Worm (Caenorhabditis elegans) whole organism, young adult: ENCODE data around the gene F56A11.4.

Experiments
- B0019.2 ChIP-seq: fragments of 200-800 bp; sonication (Bioruptor generic); conservative IDR thresholded peaks from 2 replicates; pipeline ENCODE4 v1.3.6; 2022; ENCODE audit warnings: missing genetic modification reagents, missing genetic modification characterization, missing compliant biosample characterization
- B0261.1 ChIP-seq: sonication (generic microtip); optimal IDR thresholded peaks from 2 replicates; lab custom pipeline; 2016; ENCODE audit warnings: mild to moderate bottlenecking, missing genetic modification characterization, moderate library complexity, missing compliant biosample characterization
- F10E7.11 ChIP-seq: sonication (generic microtip); optimal IDR thresholded peaks from 2 replicates; lab custom pipeline; 2017; ENCODE audit warnings: mild to moderate bottlenecking, missing genetic modification characterization, moderate library complexity, missing compliant biosample characterization
- F23B12.7 ChIP-seq: sonication (generic microtip); optimal IDR thresholded peaks from 2 replicates; lab custom pipeline; 2017; ENCODE audit warnings: missing genetic modification characterization, mild to moderate bottlenecking, missing compliant biosample characterization, antibody characterized with exemption, moderate library complexity; ENCODE audit not compliant: insufficient read depth
- F33H1.4 ChIP-seq: fragments of 200-800 bp; sonication (Bioruptor generic); IDR thresholded peaks from 2 replicates; pipeline ENCODE4 v1.3.6; 2022; ENCODE audit warnings: missing genetic modification reagents, missing genetic modification characterization, missing compliant biosample characterization
- F37B4.10 ChIP-seq: fragments of 200-800 bp; sonication (Bioruptor generic); IDR thresholded peaks from 2 replicates; pipeline ENCODE4 v1.3.6; 2022; ENCODE audit warnings: missing genetic modification characterization, missing compliant biosample characterization
- F49E8.2 ChIP-seq: sonication (generic microtip); optimal IDR thresholded peaks from 3 replicates; lab custom pipeline; 2017; ENCODE audit warnings: missing genetic modification characterization, mild to moderate bottlenecking, missing compliant biosample characterization, antibody characterized with exemption, moderate library complexity; ENCODE audit not compliant: insufficient read depth
- F55B11.4 ChIP-seq: sonication (generic microtip); optimal IDR thresholded peaks from 2 replicates; lab custom pipeline; 2016; ENCODE audit warnings: missing compliant biosample characterization, missing genetic modification characterization, borderline replicate concordance; ENCODE audit not compliant: insufficient read depth
- F57A8.1 ChIP-seq: fragments of 200-800 bp; sonication (Bioruptor generic); optimal IDR thresholded peaks from 2 replicates; lab custom pipeline; 2018; ENCODE audit warnings: mild to moderate bottlenecking, missing genetic modification characterization, moderate library complexity, missing compliant biosample characterization
- Y56A3A.18 ChIP-seq: fragments of 200-800 bp; sonication (Bioruptor generic); IDR thresholded peaks from 2 replicates; pipeline ENCODE4 v1.3.6; 2022; ENCODE audit warnings: missing genetic modification reagents, missing genetic modification characterization, missing compliant biosample characterization
- ZK185.1 ChIP-seq: sonication (generic microtip); optimal IDR thresholded peaks from 2 replicates; lab custom pipeline; 2016; ENCODE audit warnings: mild to moderate bottlenecking, missing genetic modification characterization, missing compliant biosample characterization; ENCODE audit not compliant: poor library complexity, severe bottlenecking
- aptf-3 ChIP-seq: fragments of 200-800 bp; sonication (Bioruptor generic); IDR thresholded peaks from 2 replicates; pipeline ENCODE4 v1.3.6; 2022; ENCODE audit warnings: missing genetic modification characterization, missing compliant biosample characterization
- atf-7 ChIP-seq: sonication (generic microtip); optimal IDR thresholded peaks from 2 replicates; lab custom pipeline; 2017; ENCODE audit warnings: mild to moderate bottlenecking, missing genetic modification characterization, missing compliant biosample characterization
- athp-1 ChIP-seq: sonication (generic microtip); optimal IDR thresholded peaks from 2 replicates; lab custom pipeline; 2017; ENCODE audit warnings: mild to moderate bottlenecking, missing genetic modification characterization, missing compliant biosample characterization
- attf-3 ChIP-seq: fragments of 200-800 bp; sonication (Bioruptor generic); conservative IDR thresholded peaks from 2 replicates; pipeline ENCODE4 v1.3.6; 2022; ENCODE audit warnings: missing genetic modification reagents, missing genetic modification characterization, missing compliant biosample characterization
- bed-1 ChIP-seq: fragments of 200-800 bp; sonication (Bioruptor generic); IDR thresholded peaks from 2 replicates; pipeline ENCODE4 v1.3.6; 2022; ENCODE audit warnings: missing genetic modification reagents, missing genetic modification characterization, missing compliant biosample characterization
- ceh-100 ChIP-seq: fragments of 200-800 bp; sonication (Bioruptor generic); IDR thresholded peaks from 2 replicates; pipeline ENCODE4 v1.3.6; 2022; ENCODE audit warnings: missing genetic modification reagents, missing genetic modification characterization, missing compliant biosample characterization
- ceh-40 ChIP-seq: fragments of 200-800 bp; sonication (Bioruptor generic); IDR thresholded peaks from 2 replicates; pipeline ENCODE4 v1.3.6; 2022; ENCODE audit warnings: missing genetic modification characterization, missing compliant biosample characterization
- ceh-91 ChIP-seq: fragments of 200-800 bp; sonication (Bioruptor generic); IDR thresholded peaks from 2 replicates; pipeline ENCODE4 v1.3.6; 2022; ENCODE audit warnings: missing genetic modification reagents, missing genetic modification characterization, missing compliant biosample characterization
- dox-1 ChIP-seq: fragments of 200-800 bp; sonication (Bioruptor generic); IDR thresholded peaks from 2 replicates; pipeline ENCODE4 v1.3.6; 2022; ENCODE audit warnings: missing genetic modification reagents, missing genetic modification characterization, missing compliant biosample characterization
- dpl-1 ChIP-seq: fragments of 150-350 bp; optimal IDR thresholded peaks from 2 replicates; lab custom pipeline; 2014; ENCODE audit warnings: missing biosample characterization, missing genetic modification reagents, missing genetic modification characterization
- efl-1 ChIP-seq: fragments of 150-350 bp; optimal IDR thresholded peaks from 2 replicates; lab custom pipeline; 2014; ENCODE audit warnings: missing biosample characterization, missing genetic modification reagents, missing genetic modification characterization
- egl-44 ChIP-seq: fragments of 200-800 bp; sonication (Bioruptor generic); IDR thresholded peaks from 2 replicates; pipeline ENCODE4 v1.3.6; 2022; ENCODE audit warnings: missing genetic modification reagents, missing genetic modification characterization, missing compliant biosample characterization
- hlh-26 ChIP-seq: fragments of 200-800 bp; sonication (Bioruptor generic); conservative IDR thresholded peaks from 2 replicates; pipeline ENCODE4 v1.3.6; 2022; ENCODE audit warnings: missing genetic modification reagents, missing genetic modification characterization, missing compliant biosample characterization
- hrde-1 ChIP-seq: sonication (generic microtip); optimal IDR thresholded peaks from 2 replicates; lab custom pipeline; 2016; ENCODE audit warnings: missing genetic modification characterization, mild to moderate bottlenecking, missing compliant biosample characterization, moderate library complexity, missing genotype, missing genetic modification reagents, borderline replicate concordance
- lag-1 ChIP-seq: fragments of 200-800 bp; sonication (Bioruptor generic); IDR thresholded peaks from 2 replicates; pipeline ENCODE4 v1.3.6; 2022; ENCODE audit warnings: missing genetic modification reagents, missing genetic modification characterization, missing compliant biosample characterization
- let-607 ChIP-seq, 2 experiments: fragments of 200-800 bp in 1 of 2; sonication (Bioruptor generic) in 1 of 2; sonication (generic microtip) in 1 of 2; optimal IDR thresholded peaks; 2 replicates each; lab custom pipeline; 2016 to 2018; ENCODE audit warnings: mild to moderate bottlenecking in 2 of 2, missing compliant biosample characterization in 2 of 2, missing genetic modification characterization in 2 of 2, moderate library complexity in 2 of 2, missing genotype in 1 of 2
- lsl-1 ChIP-seq: fragments of 200-800 bp; sonication (Bioruptor generic); optimal IDR thresholded peaks from 2 replicates; lab custom pipeline; 2018; ENCODE audit warnings: mild to moderate bottlenecking, missing genetic modification characterization, moderate library complexity, missing compliant biosample characterization
- nhr-179 ChIP-seq: sonication (generic microtip); optimal IDR thresholded peaks from 2 replicates; lab custom pipeline; 2016; ENCODE audit warnings: mild to moderate bottlenecking, missing genetic modification characterization, missing compliant biosample characterization
- nhr-80 ChIP-seq: sonication (generic microtip); optimal IDR thresholded peaks from 2 replicates; lab custom pipeline; 2016; ENCODE audit warnings: missing genetic modification characterization, missing compliant biosample characterization
- nhr-90 ChIP-seq: sonication (generic microtip); optimal IDR thresholded peaks from 2 replicates; lab custom pipeline; 2016; ENCODE audit warnings: missing genotype, mild to moderate bottlenecking, missing genetic modification characterization, missing compliant biosample characterization
- rcor-1 ChIP-seq: fragments of 200-800 bp; sonication (Bioruptor generic); IDR thresholded peaks from 2 replicates; pipeline ENCODE4 v1.3.6; 2022; ENCODE audit warnings: missing genetic modification reagents, missing genetic modification characterization, missing compliant biosample characterization
- sea-2 ChIP-seq: fragments of 200-800 bp; sonication (Bioruptor generic); IDR thresholded peaks from 2 replicates; pipeline ENCODE4 v1.3.6; 2022; ENCODE audit warnings: missing genetic modification characterization, missing compliant biosample characterization
- snpc-1.3 ChIP-seq: sonication (generic microtip); optimal IDR thresholded peaks from 2 replicates; lab custom pipeline; 2017; ENCODE audit warnings: missing genetic modification characterization, mild to moderate bottlenecking, missing compliant biosample characterization, antibody characterized with exemption, moderate library complexity, missing genotype, missing genetic modification reagents; ENCODE audit not compliant: insufficient read depth
- tlf-1 ChIP-seq: fragments of 200-800 bp; sonication (Bioruptor generic); optimal IDR thresholded peaks from 2 replicates; lab custom pipeline; 2018; ENCODE audit warnings: mild to moderate bottlenecking, missing genetic modification characterization, missing compliant biosample characterization
- unc-130 ChIP-seq: sonication (generic microtip); optimal IDR thresholded peaks from 2 replicates; lab custom pipeline; 2016; ENCODE audit warnings: missing genetic modification reagents, missing genetic modification characterization, missing compliant biosample characterization
- zim-3 ChIP-seq: sonication (generic microtip); optimal IDR thresholded peaks from 2 replicates; lab custom pipeline; 2017; ENCODE audit warnings: mild to moderate bottlenecking, missing genetic modification characterization, moderate library complexity, missing compliant biosample characterization
- ztf-6 ChIP-seq: fragments of 200-800 bp; sonication (Bioruptor generic); IDR thresholded peaks from 2 replicates; pipeline ENCODE4 v1.3.6; 2022; ENCODE audit warnings: missing genetic modification reagents, missing genetic modification characterization, missing compliant biosample characterization

Gene F56A11.4

ce11 chrIV:519409-519808, 28.7 kb upstream of the F56A11.4 start, which contains the start of gene pig-1 (continued):
- TF ChIP-seq ztf-6 (GFP tag; lab: Robert Waterston, UW) (no peak), F49E8.2 (tag; lab: Kevin White, UChicago) (peak; percentile 33), snpc-1.3 (tag; lab: Kevin White, UChicago) (peak; percentile 1), ZK185.1 (tag; lab: Kevin White, UChicago) (no peak), sea-2 (GFP tag; lab: Robert Waterston, UW) (no peak), F33H1.4 (GFP tag; lab: Robert Waterston, UW) (peak; percentile 39; the same call in 1 of the 2 replicates), rcor-1 (0 out of 2 replicates have a peak, but pooled peaks have one; percentile 26), Y56A3A.18 (GFP tag; lab: Robert Waterston, UW) (no peak), hlh-26 (no peak), efl-1 (GFP tag; lab: Kevin White, UChicago) (peak; percentile 73), lsl-1 (GFP tag; lab: Kevin White, UChicago) (peak; percentile 55), dpl-1 (GFP tag; lab: Kevin White, UChicago) (peak; percentile 55)
- TF ChIP-seq, all 124 proteins: peak for 14

ce11 chrIV:522566-522965, 25.5 kb upstream of the F56A11.4 start:
- TF ChIP-seq nhr-80 (tag; lab: Kevin White, UChicago) (peak; percentile 63), zim-3 (tag; lab: Kevin White, UChicago) (no peak), B0019.2 (no peak), ceh-100 (GFP tag; lab: Robert Waterston, UW) (no peak)

ce11 chrIV:523595-523994, 24.5 kb upstream of the F56A11.4 start, which contains the start of gene asm-3:
TSS of gene asm-3 (minus strand) at chrIV:523809.
- TF ChIP-seq nhr-80 (tag; lab: Kevin White, UChicago): peak; percentile 89
- no peak for TF ChIP-seq F33H1.4 (GFP tag; lab: Robert Waterston, UW)

- TF ChIP-seq F23B12.7: no peak
- no peak for TF ChIP-seq B0261.1 (tag; lab: Kevin White, UChicago)
- no peak for TF ChIP-seq attf-3 (GFP tag; lab: Robert Waterston, UW)
- no peak for TF ChIP-seq sea-2 (GFP tag; lab: Robert Waterston, UW)
- TF ChIP-seq F33H1.4 (GFP tag; lab: Robert Waterston, UW): no peak
- TF ChIP-seq F37B4.10 (GFP tag; lab: Robert Waterston, UW): no peak
- no peak for TF ChIP-seq zim-3 (tag; lab: Kevin White, UChicago)
- no peak for TF ChIP-seq hrde-1
- no peak for TF ChIP-seq nhr-179 (tag; lab: Kevin White, UChicago)
- no peak for TF ChIP-seq egl-44 (GFP tag; lab: Robert Waterston, UW)
- no peak for TF ChIP-seq bed-1 (GFP tag; lab: Robert Waterston, UW)
- TF ChIP-seq, all 124 proteins: peak for 0
Measured at ce11 chrIV:524352-524751, 23.7 kb upstream of the F56A11.4 start, which contains the start of gene W03G1.2. TSS of gene W03G1.2 (plus strand) at chrIV:524652.

ce11 chrIV:531835-532234, 16.3 kb upstream of the F56A11.4 start, which contains the start of gene glt-7:
TSS of gene glt-7 (plus strand) at chrIV:532135.
- TF ChIP-seq F10E7.11 (tag; lab: Kevin White, UChicago) (no peak), atf-7 (no peak), F37B4.10 (GFP tag; lab: Robert Waterston, UW) (no peak), F57A8.1 (GFP tag; lab: Kevin White, UChicago) (no peak), rcor-1 (no peak), aptf-3 (GFP tag; lab: Robert Waterston, UW) (no peak), ceh-91 (GFP tag; lab: Robert Waterston, UW) (no peak), nhr-90 (tag; lab: Kevin White, UChicago) (no peak), lag-1 (GFP tag; lab: Robert Waterston, UW) (no peak), tlf-1 (GFP tag; lab: Kevin White, UChicago) (no peak), ceh-40 (GFP tag; lab: Robert Waterston, UW) (no peak), dpl-1 (GFP tag; lab: Kevin White, UChicago) (no peak), unc-130 (GFP tag; lab: Kevin White, UChicago) (no peak), F55B11.4 (no peak), athp-1 (no peak), dox-1 (GFP tag; lab: Robert Waterston, UW) (no peak), let-607 (tag; optimal IDR thresholded peaks at IDR 0.05; lab: Kevin White, UChicago) (no peak)
